Worm (Caenorhabditis elegans) whole organism, early embryonic: Measurements from ENCODE around the gene srz-60.

Experiments
- ama-1 ChIP-seq: fragments of 150-350 bp; optimal IDR thresholded peaks from 2 replicates; lab custom pipeline; 2014
- ceh-13 ChIP-seq: fragments of 200-800 bp; sonication (Bioruptor generic); optimal IDR thresholded peaks from 2 replicates; lab custom pipeline; 2018; ENCODE audit warnings: mild to moderate bottlenecking, missing genetic modification characterization, missing compliant biosample characterization
- ceh-36 ChIP-seq: sonication (generic microtip); optimal IDR thresholded peaks from 2 replicates; lab custom pipeline; 2016; ENCODE audit warnings: missing genetic modification characterization, inconsistent platforms, missing compliant biosample characterization
- flt-1 ChIP-seq: fragments of 200-800 bp; sonication (Bioruptor generic); IDR thresholded peaks from 2 replicates; pipeline ENCODE4 v1.3.6; 2022; ENCODE audit warnings: missing genetic modification characterization, missing compliant biosample characterization
- tra-4 ChIP-seq: sonication (generic microtip); optimal IDR thresholded peaks from 2 replicates; lab custom pipeline; 2017; ENCODE audit warnings: missing genetic modification characterization, missing compliant biosample characterization

- TF ChIP-seq tra-4, result no peak
- no peak for TF ChIP-seq flt-1 (GFP tag; lab: Robert Waterston, UW)
- no peak for TF ChIP-seq ceh-36 (tag; lab: Kevin White, UChicago)
- TF ChIP-seq ceh-13, result no peak
- TF ChIP-seq ama-1 (lab: Kevin White, UChicago), result no peak
Measured at ce11 chrIV:3438022-3438421, 9.3 kb downstream of the srz-60 start, which contains the start of gene grd-13.
